ENCODE assay signal across 1 fruit fly cellular context in the genomic region with DNA sequence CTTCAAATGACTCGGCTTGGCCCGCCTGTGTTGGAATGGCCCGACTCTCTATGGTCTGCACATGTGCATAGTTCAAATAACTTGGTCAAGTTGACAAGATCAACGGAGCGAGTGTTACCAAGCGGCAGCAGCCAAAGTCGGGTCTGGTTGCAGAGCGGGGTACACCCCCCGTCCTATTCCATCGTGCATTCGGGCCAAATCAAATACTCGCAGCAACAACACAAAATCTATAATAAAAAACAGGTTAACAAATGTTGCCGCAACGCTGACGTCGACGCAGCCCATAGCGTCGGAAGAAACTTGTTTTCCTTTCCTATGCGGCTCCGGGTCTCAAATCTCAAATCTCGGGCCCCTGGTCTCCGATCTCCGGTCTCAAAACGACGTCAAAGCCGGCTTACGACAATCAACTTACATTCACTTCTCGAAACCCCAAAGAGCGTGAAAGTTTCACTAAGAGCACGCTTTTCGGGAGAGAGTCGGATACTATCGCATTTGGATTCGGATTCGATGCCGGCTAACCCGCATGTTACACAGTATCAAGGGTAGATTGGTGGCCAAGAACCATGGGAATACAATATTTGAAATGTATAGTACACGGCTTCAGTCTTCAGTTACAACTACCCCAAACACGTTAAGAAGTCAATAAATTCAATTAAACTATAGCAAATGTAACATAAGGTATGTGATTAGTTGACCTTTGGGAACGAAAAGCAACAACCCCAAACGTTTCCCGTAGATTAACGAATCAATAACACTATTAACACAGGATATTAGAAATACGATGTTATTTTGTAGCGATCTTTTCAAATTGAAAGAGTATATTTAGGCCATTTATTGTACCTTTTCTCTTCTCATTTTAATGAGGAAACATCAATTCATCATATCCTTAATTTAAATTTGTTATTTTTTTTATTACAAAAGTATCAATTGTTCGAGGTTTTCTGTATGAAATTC.
TF ChIP-seq lines count a peak whose summit lies in the region.

No protein-coding gene starts in this region.

TF ChIP-seq in whole organism, embryonic, 481 proteins besides CTCF, POLR2A, EP300 and RAD21 (continued from another document):
- TF ChIP-seq nerfin-1 (tag; optimal IDR thresholded peaks at IDR 0.05; lab: Kevin White, UChicago) (peak; percentile 53), CG12744 (GFP tag; optimal IDR thresholded peaks at IDR 0.05; lab: Kevin White, UChicago) (no peak), caup (GFP tag; optimal IDR thresholded peaks at IDR 0.05; lab: Kevin White, UChicago; ENCODE audit: severe bottlenecking) (peak; percentile 44), disco-r (GFP tag; optimal IDR thresholded peaks at IDR 0.05; lab: Kevin White, UChicago) (no peak), CG7786 (GFP tag; optimal IDR thresholded peaks at IDR 0.05; lab: Kevin White, UChicago) (peak; percentile 42), slp2 (GFP tag; optimal IDR thresholded peaks at IDR 0.05; lab: Kevin White, UChicago) (peak; percentile 41), B-H2 (GFP tag; optimal IDR thresholded peaks at IDR 0.05; lab: Kevin White, UChicago) (no peak), klu (GFP tag; IDR thresholded peaks at IDR 0.05; lab: Robert Waterston, UW) (no peak), tio (GFP tag; optimal IDR thresholded peaks at IDR 0.05; lab: Kevin White, UChicago) (peak; percentile 82), CG10267 (tag; optimal IDR thresholded peaks at IDR 0.05; lab: Kevin White, UChicago) (peak; percentile 54), hkb (optimal IDR thresholded peaks at IDR 0.05; lab: Kevin White, UChicago) (no peak), hkb (GFP tag; IDR thresholded peaks at IDR 0.05; lab: Robert Waterston, UW) (0 out of 2 replicates have a peak, but pooled peaks have one; percentile 35), CG17612 (GFP tag; IDR thresholded peaks at IDR 0.05; lab: Robert Waterston, UW) (no peak), ATbp (GFP tag; optimal IDR thresholded peaks at IDR 0.05; lab: Kevin White, UChicago) (peak; percentile 52), Awh (GFP tag; IDR thresholded peaks at IDR 0.05; lab: Robert Waterston, UW) (no peak; the same call in 1 of the 2 replicates), HLH3B (GFP tag; IDR thresholded peaks at IDR 0.05; lab: Robert Waterston, UW) (peak; percentile 41; the same call in 1 of the 2 replicates), CG5953 (GFP tag; IDR thresholded peaks at IDR 0.05; lab: Robert Waterston, UW) (no peak), her (GFP tag; optimal IDR thresholded peaks at IDR 0.05; lab: Kevin White, UChicago) (no peak), Dek (tag; optimal IDR thresholded peaks at IDR 0.05; lab: Kevin White, UChicago) (peak; percentile 70), fd96Cb (tag; optimal IDR thresholded peaks at IDR 0.05; lab: Kevin White, UChicago) (peak; percentile 57), HHEX (GFP tag; optimal IDR thresholded peaks at IDR 0.05; lab: Kevin White, UChicago) (peak; percentile 32), CG7928 (GFP tag; optimal IDR thresholded peaks at IDR 0.05; lab: Kevin White, UChicago) (no peak), zfh1 (GFP tag; IDR thresholded peaks at IDR 0.05; lab: Robert Waterston, UW) (0 out of 3 replicates have a peak, but pooled peaks have one; percentile 7), Camta (GFP tag; optimal IDR thresholded peaks at IDR 0.05; lab: Kevin White, UChicago) (peak; percentile 51), CG7745 (tag; optimal IDR thresholded peaks at IDR 0.05; lab: Kevin White, UChicago) (no peak), ken (GFP tag; IDR thresholded peaks at IDR 0.05; lab: Robert Waterston, UW) (0 out of 3 replicates have a peak, but pooled peaks have one; percentile 38), CG14965 (GFP tag; optimal IDR thresholded peaks at IDR 0.05; lab: Kevin White, UChicago; ENCODE audit: borderline replicate concordance) (no peak), CG15479 (GFP tag; optimal IDR thresholded peaks at IDR 0.05; lab: Kevin White, UChicago) (no peak), ind (GFP tag; optimal IDR thresholded peaks at IDR 0.05; lab: Kevin White, UChicago) (peak; percentile 68), Sin3A (optimal IDR thresholded peaks at IDR 0.05; lab: Kevin White, UChicago) (no peak), dmrt11E (tag; optimal IDR thresholded peaks at IDR 0.05; lab: Kevin White, UChicago) (peak; percentile 75), ERR (GFP tag; optimal IDR thresholded peaks at IDR 0.05; lab: Kevin White, UChicago) (no peak), CG11696 (GFP tag; IDR thresholded peaks at IDR 0.05; lab: Robert Waterston, UW) (no peak), sc (optimal IDR thresholded peaks at IDR 0.05; lab: Kevin White, UChicago) (no peak), sc (GFP tag; optimal IDR thresholded peaks at IDR 0.05; lab: Kevin White, UChicago) (peak; percentile 39), H15 (GFP tag; IDR thresholded peaks at IDR 0.05; lab: Robert Waterston, UW) (no peak), Lim3 (GFP tag; IDR thresholded peaks at IDR 0.05; lab: Robert Waterston, UW) (no peak), Hand (GFP tag; optimal IDR thresholded peaks at IDR 0.05; lab: Kevin White, UChicago) (peak; percentile 12), CG11560 (tag; IDR thresholded peaks at IDR 0.05; lab: Robert Waterston, UW) (peak; percentile 52; the same call in 1 of the 3 replicates), Hr3 (GFP tag; optimal IDR thresholded peaks at IDR 0.05; lab: Kevin White, UChicago) (peak; percentile 65), CG4707 (GFP tag; optimal IDR thresholded peaks at IDR 0.05; lab: Kevin White, UChicago) (no peak), CG6654 (GFP tag; optimal IDR thresholded peaks at IDR 0.05; lab: Kevin White, UChicago) (peak; percentile 30), CG6813 (GFP tag; optimal IDR thresholded peaks at IDR 0.05; lab: Kevin White, UChicago) (no peak), dmrt99B (tag; optimal IDR thresholded peaks at IDR 0.05; lab: Kevin White, UChicago) (peak; percentile 63), odd (GFP tag; optimal IDR thresholded peaks at IDR 0.05; lab: Kevin White, UChicago) (peak; percentile 67), CG6254 (GFP tag; optimal IDR thresholded peaks at IDR 0.05; lab: Kevin White, UChicago) (no peak), onecut (GFP tag; IDR thresholded peaks at IDR 0.05; lab: Robert Waterston, UW) (no peak), CG8478 (optimal IDR thresholded peaks at IDR 0.05; lab: Kevin White, UChicago) (no peak), sr (GFP tag; IDR thresholded peaks at IDR 0.05; lab: Robert Waterston, UW) (no peak), CG4617 (GFP tag; optimal IDR thresholded peaks at IDR 0.05; lab: Kevin White, UChicago; ENCODE audit: borderline replicate concordance) (peak; percentile 5), Meics (GFP tag; optimal IDR thresholded peaks at IDR 0.05; lab: Kevin White, UChicago) (peak; percentile 67), CG8089 (GFP tag; optimal IDR thresholded peaks at IDR 0.05; lab: Kevin White, UChicago) (peak; percentile 2), CG31388 (GFP tag; optimal IDR thresholded peaks at IDR 0.05; lab: Kevin White, UChicago) (no peak), CG11093 (GFP tag; IDR thresholded peaks at IDR 0.05; lab: Robert Waterston, UW) (0 out of 3 replicates have a peak, but pooled peaks have one; percentile 16), D (optimal IDR thresholded peaks at IDR 0.05; lab: Kevin White, UChicago) (no peak), D (GFP tag; optimal IDR thresholded peaks at IDR 0.05; lab: Kevin White, UChicago) (peak; percentile 43), mam (GFP tag; optimal IDR thresholded peaks at IDR 0.05; lab: Kevin White, UChicago) (peak; percentile 62), row (GFP tag; IDR thresholded peaks at IDR 0.05; lab: Robert Waterston, UW) (peak; percentile 91), Dll (GFP tag; IDR thresholded peaks at IDR 0.05; lab: Robert Waterston, UW; ENCODE audit: partially characterized antibody) (0 out of 4 replicates have a peak, but pooled peaks have one; percentile 5), CG30403 (GFP tag; optimal IDR thresholded peaks at IDR 0.05; lab: Kevin White, UChicago) (peak; percentile 87), HLH54F (GFP tag; optimal IDR thresholded peaks at IDR 0.05; lab: Kevin White, UChicago) (peak; percentile 68), CG8388 (GFP tag; optimal IDR thresholded peaks at IDR 0.05; lab: Kevin White, UChicago) (peak; percentile 49), trem (tag; optimal IDR thresholded peaks at IDR 0.05; lab: Kevin White, UChicago) (no peak), CG10543 (GFP tag; optimal IDR thresholded peaks at IDR 0.05; lab: Kevin White, UChicago) (no peak), aop (GFP tag; IDR thresholded peaks at IDR 0.05; lab: Robert Waterston, UW) (peak; percentile 48; the same call in 1 of the 2 replicates), Ets65A (GFP tag; lab: Kevin White, UChicago) (peak; percentile 93), CG1832 (GFP tag; optimal IDR thresholded peaks at IDR 0.05; lab: Kevin White, UChicago) (no peak), CHES-1-like (GFP tag; optimal IDR thresholded peaks at IDR 0.05; lab: Kevin White, UChicago) (peak; percentile 37), nom (GFP tag; optimal IDR thresholded peaks at IDR 0.05; lab: Kevin White, UChicago) (no peak), p53 (GFP tag; optimal IDR thresholded peaks at IDR 0.05; lab: Kevin White, UChicago) (peak; percentile 16), Myb (GFP tag; optimal IDR thresholded peaks at IDR 0.05; lab: Kevin White, UChicago) (peak; percentile 21), D19A (tag; optimal IDR thresholded peaks at IDR 0.05; lab: Kevin White, UChicago) (peak; percentile 39), CG12071 (GFP tag; optimal IDR thresholded peaks at IDR 0.05; lab: Kevin White, UChicago) (no peak), CG12942 (GFP tag; optimal IDR thresholded peaks at IDR 0.05; lab: Kevin White, UChicago) (peak; percentile 43), pnt (GFP tag; optimal IDR thresholded peaks at IDR 0.05; lab: Kevin White, UChicago) (peak; percentile 56), zen2 (GFP tag; IDR thresholded peaks at IDR 0.05; lab: Robert Waterston, UW; ENCODE audit: partially characterized antibody) (no peak), CG5180 (GFP tag; optimal IDR thresholded peaks at IDR 0.05; lab: Kevin White, UChicago) (peak; percentile 6), Atf-2 (GFP tag; optimal IDR thresholded peaks at IDR 0.05; lab: Kevin White, UChicago) (peak; percentile 58), pb (GFP tag; optimal IDR thresholded peaks at IDR 0.05; lab: Kevin White, UChicago) (no peak), CG17186 (GFP tag; optimal IDR thresholded peaks at IDR 0.05; lab: Kevin White, UChicago) (no peak), Doc3 (GFP tag; IDR thresholded peaks at IDR 0.05; lab: Robert Waterston, UW; ENCODE audit: partially characterized antibody) (no peak), ac (GFP tag; optimal IDR thresholded peaks at IDR 0.05; lab: Kevin White, UChicago) (no peak), Dref (GFP tag; IDR thresholded peaks at IDR 0.05; lab: Robert Waterston, UW) (no peak), maf-S (GFP tag; optimal IDR thresholded peaks at IDR 0.05; lab: Kevin White, UChicago) (peak; percentile 28), CG15514 (GFP tag; optimal IDR thresholded peaks at IDR 0.05; lab: Kevin White, UChicago) (no peak), slbo (GFP tag; IDR thresholded peaks at IDR 0.05; lab: Robert Waterston, UW) (peak; percentile 56), Hmx (GFP tag; optimal IDR thresholded peaks at IDR 0.05; lab: Kevin White, UChicago) (peak; percentile 49), Hr78 (GFP tag; optimal IDR thresholded peaks at IDR 0.05; lab: Kevin White, UChicago) (no peak), CG4360 (GFP tag; IDR thresholded peaks at IDR 0.05; lab: Robert Waterston, UW) (peak; percentile 50; the same call in 1 of the 2 replicates), pzg (GFP tag; optimal IDR thresholded peaks at IDR 0.05; lab: Kevin White, UChicago) (no peak), gt (GFP tag; IDR thresholded peaks at IDR 0.05; lab: Robert Waterston, UW) (no peak), CG8924 (tag; optimal IDR thresholded peaks at IDR 0.05; lab: Kevin White, UChicago) (peak; percentile 66), prd (optimal IDR thresholded peaks at IDR 0.05; lab: Kevin White, UChicago) (no peak), prd (GFP tag; IDR thresholded peaks at IDR 0.05; lab: Robert Waterston, UW) (peak; percentile 58), en (GFP tag; optimal IDR thresholded peaks at IDR 0.05; lab: Kevin White, UChicago) (peak; percentile 18), CG11398 (GFP tag; optimal IDR thresholded peaks at IDR 0.05; lab: Kevin White, UChicago) (no peak), chif (GFP tag; optimal IDR thresholded peaks at IDR 0.05; lab: Kevin White, UChicago) (peak; percentile 43 to 64), Hr39 (optimal IDR thresholded peaks at IDR 0.05; lab: Kevin White, UChicago) (no peak), tup (GFP tag; optimal IDR thresholded peaks at IDR 0.05; lab: Kevin White, UChicago) (no peak), CG31441 (GFP tag; IDR thresholded peaks at IDR 0.05; lab: Robert Waterston, UW) (peak; percentile 59; the same call in 1 of the 2 replicates), crol (GFP tag; IDR thresholded peaks at IDR 0.05; lab: Robert Waterston, UW) (peak; percentile 83), tx (GFP tag; optimal IDR thresholded peaks at IDR 0.05; lab: Kevin White, UChicago) (peak; percentile 9), dm (GFP tag; optimal IDR thresholded peaks at IDR 0.05; lab: Kevin White, UChicago) (peak; percentile 29), CG9817 (tag; optimal IDR thresholded peaks at IDR 0.05; lab: Kevin White, UChicago) (peak; percentile 57), Scr (GFP tag; IDR thresholded peaks at IDR 0.05; lab: Robert Waterston, UW; ENCODE audit: partially characterized antibody) (no peak), dati (GFP tag; IDR thresholded peaks at IDR 0.05; lab: Robert Waterston, UW) (no peak), Ptx1 (GFP tag; IDR thresholded peaks at IDR 0.05; lab: Robert Waterston, UW) (peak; percentile 34; the same call in 1 of the 2 replicates), CG13775 (GFP tag; optimal IDR thresholded peaks at IDR 0.05; lab: Kevin White, UChicago) (peak; percentile 84), z (GFP tag; IDR thresholded peaks at IDR 0.05; lab: Robert Waterston, UW) (no peak), gce (GFP tag; IDR thresholded peaks at IDR 0.05; lab: Robert Waterston, UW) (no peak), CG11247 (GFP tag; IDR thresholded peaks at IDR 0.05; lab: Robert Waterston, UW) (no peak), exex (tag; optimal IDR thresholded peaks at IDR 0.05; lab: Kevin White, UChicago) (peak; percentile 3), crc (GFP tag; optimal IDR thresholded peaks at IDR 0.05; lab: Kevin White, UChicago) (no peak), CG7963 (GFP tag; IDR thresholded peaks at IDR 0.05; lab: Robert Waterston, UW; ENCODE audit: partially characterized antibody) (no peak), CG16813 (GFP tag; IDR thresholded peaks at IDR 0.05; lab: Robert Waterston, UW; ENCODE audit: partially characterized antibody) (no peak), CG2889 (GFP tag; IDR thresholded peaks at IDR 0.05; lab: Robert Waterston, UW) (no peak), HLH4C (GFP tag; IDR thresholded peaks at IDR 0.05; lab: Robert Waterston, UW; ENCODE audit: partially characterized antibody) (no peak), Hmr (GFP tag; optimal IDR thresholded peaks at IDR 0.05; lab: Kevin White, UChicago) (peak; percentile 79)
